Worm (Caenorhabditis elegans): ENCODE results near the gene col-81.

The col-81 gene

DNA sequence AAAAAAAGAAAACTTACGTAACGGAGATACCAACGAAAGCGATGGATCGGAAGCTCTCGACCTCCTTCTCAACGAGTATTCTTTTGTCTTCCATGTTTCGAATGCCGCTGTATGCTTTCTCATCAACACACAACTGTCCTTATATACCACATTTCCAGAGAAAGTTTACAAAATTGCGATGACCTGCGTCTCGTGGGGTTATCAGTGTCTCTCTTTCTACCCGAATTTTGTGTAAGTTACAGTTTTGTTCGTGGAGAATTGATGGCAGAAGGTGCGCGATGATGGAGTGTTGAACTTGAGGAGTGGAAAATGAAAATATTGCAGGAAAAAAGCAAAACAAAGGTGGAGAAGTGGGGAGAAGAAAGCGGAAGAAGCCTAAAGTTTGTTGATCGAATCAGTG is at the start of gene col-81:
Gene col-81 (minus strand): TSS at position 101 of the 400 bp plus-strand sequence.
- TF ChIP-seq arid-1 (GFP tag; conservative IDR thresholded peaks at IDR 0.05) (no peak), madf-5 (GFP tag; IDR thresholded peaks at IDR 0.05) (no peak), dmd-9 (GFP tag; IDR thresholded peaks at IDR 0.05) (no peak), mxl-2 (GFP tag; conservative IDR thresholded peaks at IDR 0.05) (no peak), tag-97 (GFP tag; IDR thresholded peaks at IDR 0.05) (no peak), unc-62 (GFP tag; optimal IDR thresholded peaks at IDR 0.05 in 1 of 2) (peak in 1 of 2 experiments; percentile 12), unc-62 (tag; optimal IDR thresholded peaks at IDR 0.05) (no peak)

DNA sequence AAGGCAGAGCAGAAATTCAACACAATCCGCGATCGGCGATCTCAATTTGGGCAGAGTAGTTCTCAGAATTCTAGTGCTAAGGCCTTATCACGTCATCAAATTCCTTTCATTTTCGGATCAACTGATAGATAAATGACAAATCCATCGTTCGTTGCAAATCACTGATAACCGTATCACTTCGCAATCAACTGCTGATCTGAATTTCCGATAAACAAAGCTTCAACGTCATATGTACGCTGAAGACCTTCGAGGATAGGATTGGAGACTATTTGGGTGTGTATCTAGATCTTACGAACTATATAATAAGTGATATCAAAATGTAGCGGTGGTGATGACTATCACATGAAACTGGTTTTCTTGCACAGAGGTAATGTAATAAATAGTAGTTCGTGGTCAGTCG is 43.7 kb upstream of the col-81 start:
- TF ChIP-seq hlh-30 (tag; optimal IDR thresholded peaks at IDR 0.05; ENCODE audit: insufficient read depth), result peak; percentile 39
- peak; percentile 61 for TF ChIP-seq nhr-28 (tag; optimal IDR thresholded peaks at IDR 0.05)
- TF ChIP-seq Y75B8A.6 (GFP tag; IDR thresholded peaks at IDR 0.05), result no peak

DNA sequence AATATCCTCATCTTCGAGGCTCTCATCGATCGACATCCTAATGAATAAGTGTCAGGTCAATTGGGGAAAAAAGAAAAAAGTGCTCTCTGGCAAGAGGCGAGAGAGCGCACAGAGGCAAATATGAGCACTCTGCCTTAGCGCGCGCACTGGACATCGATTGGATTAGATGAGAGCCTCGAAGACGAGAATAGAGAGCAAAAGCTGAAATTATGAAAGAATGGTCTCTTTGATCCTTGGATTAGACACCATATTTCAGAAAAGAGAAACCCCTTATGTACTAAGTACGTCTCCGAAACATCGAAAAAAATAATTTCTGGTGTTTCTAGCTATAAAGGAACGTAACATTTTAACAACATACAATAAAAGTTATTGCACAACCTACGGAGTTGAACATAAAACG is 41.7 kb upstream of the col-81 start, which contains the start of gene F45E10.2:
Gene F45E10.2 (minus strand): TSS at position 101 of the 400 bp plus-strand sequence.
- no peak for TF ChIP-seq nhr-10 (tag; optimal IDR thresholded peaks at IDR 0.05)
- TF ChIP-seq skn-1 (tag; optimal IDR thresholded peaks at IDR 0.05), result no peak
- no peak for TF ChIP-seq pha-4 (GFP tag; IDR thresholded peaks at IDR 0.05)
- no peak for TF ChIP-seq pha-4 (tag; optimal IDR thresholded peaks at IDR 0.05)
- TF ChIP-seq dve-1 (tag; optimal IDR thresholded peaks at IDR 0.05; ENCODE audit: insufficient read depth), result no peak
- no peak for TF ChIP-seq nhr-28 (tag; optimal IDR thresholded peaks at IDR 0.05)
- TF ChIP-seq ceh-20 (GFP tag; IDR thresholded peaks at IDR 0.05), result no peak
- no peak for TF ChIP-seq lsy-2 (tag; optimal IDR thresholded peaks at IDR 0.05)
- no peak for TF ChIP-seq nhr-42 (GFP tag; IDR thresholded peaks at IDR 0.05)
- no peak for TF ChIP-seq Y105C5A.15 (GFP tag; IDR thresholded peaks at IDR 0.05)
- TF ChIP-seq nhr-25 (tag; optimal IDR thresholded peaks at IDR 0.05; ENCODE audit: borderline replicate concordance, insufficient read depth), result no peak
- no peak for TF ChIP-seq set-16 (GFP tag; IDR thresholded peaks at IDR 0.05)
- no peak for TF ChIP-seq mdl-1 (tag; optimal IDR thresholded peaks at IDR 0.05)
- TF ChIP-seq ztf-7 (tag; optimal IDR thresholded peaks at IDR 0.05), result no peak

DNA sequence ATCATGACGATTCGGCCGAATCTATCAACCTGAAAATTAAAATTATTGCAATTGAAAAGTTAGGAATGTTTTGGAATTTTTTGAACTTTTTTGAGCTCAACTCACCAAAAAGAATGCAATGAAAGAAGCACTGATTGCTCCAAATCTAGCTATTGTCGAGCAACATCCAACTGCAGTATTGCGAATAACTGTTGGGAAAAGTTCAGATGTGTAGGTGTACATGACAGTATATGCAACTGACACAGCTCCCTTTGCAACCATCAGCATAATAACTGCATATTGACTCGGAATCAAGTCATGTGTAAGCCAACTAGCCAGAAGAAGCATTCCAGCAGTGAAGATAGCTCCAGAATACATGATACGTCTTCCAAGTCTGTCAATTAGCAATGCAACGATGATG is 39.0 kb upstream of the col-81 start:
- TF ChIP-seq nhr-42 (GFP tag; IDR thresholded peaks at IDR 0.05) (no peak), F44E2.7 (GFP tag; IDR thresholded peaks at IDR 0.05) (no peak), unc-62 (GFP tag; optimal IDR thresholded peaks at IDR 0.05 in 1 of 2) (peak in 1 of 2 experiments; percentile 98), unc-62 (tag; optimal IDR thresholded peaks at IDR 0.05) (no peak), daf-19 (GFP tag; conservative IDR thresholded peaks at IDR 0.05) (no peak)

DNA sequence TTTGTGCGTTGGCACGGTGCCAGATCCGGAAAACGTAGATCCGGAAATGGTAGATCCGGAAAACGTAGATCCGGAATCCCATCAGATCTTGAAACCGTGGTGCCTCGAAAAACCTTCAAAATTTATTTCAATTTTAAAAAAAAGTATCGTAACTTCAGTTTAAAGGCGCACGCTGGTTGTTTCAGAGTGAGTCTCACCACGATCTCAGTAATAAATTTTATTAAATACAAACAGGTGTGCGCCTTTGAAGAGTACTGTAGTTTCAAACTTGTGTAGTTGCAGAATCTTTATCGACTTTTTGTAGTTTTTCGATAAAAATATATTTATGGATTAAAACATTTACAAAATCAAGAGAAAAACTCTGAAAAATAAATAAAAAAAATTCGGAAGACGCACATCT is 37.1 kb upstream of the col-81 start:
- TF ChIP-seq spr-1 (tag; optimal IDR thresholded peaks at IDR 0.05), result no peak
- TF ChIP-seq ceh-62 (tag; optimal IDR thresholded peaks at IDR 0.05), result no peak
- no peak for TF ChIP-seq nhr-102 (tag; optimal IDR thresholded peaks at IDR 0.05)
- no peak for TF ChIP-seq T20F7.1 (GFP tag; optimal IDR thresholded peaks at IDR 0.05)
- TF ChIP-seq ztf-11 (tag; optimal IDR thresholded peaks at IDR 0.05), result no peak
- 0 out of 2 replicates have a peak, but pooled peaks have one; percentile 6 for TF ChIP-seq arid-1 (GFP tag; conservative IDR thresholded peaks at IDR 0.05)
- no peak for TF ChIP-seq ceh-32 (tag; optimal IDR thresholded peaks at IDR 0.05; ENCODE audit: poor library complexity)
- peak; percentile 57 for TF ChIP-seq F49E8.2 (tag; optimal IDR thresholded peaks at IDR 0.05; ENCODE audit: borderline replicate concordance)
- peak; percentile 20 for TF ChIP-seq unc-130 (GFP tag; optimal IDR thresholded peaks at IDR 0.05)
- TF ChIP-seq R02D3.7 (tag; optimal IDR thresholded peaks at IDR 0.05), result no peak
- no peak for TF ChIP-seq lin-1 (GFP tag; IDR thresholded peaks at IDR 0.05)
- peak; percentile 8 for TF ChIP-seq mes-2 (tag; optimal IDR thresholded peaks at IDR 0.05; ENCODE audit: poor library complexity, severe bottlenecking)
- TF ChIP-seq zfp-3 (GFP tag; conservative IDR thresholded peaks at IDR 0.05), result no peak
- no peak for TF ChIP-seq ztf-7 (tag; optimal IDR thresholded peaks at IDR 0.05)
- TF ChIP-seq nhr-6 (tag; optimal IDR thresholded peaks at IDR 0.05), result no peak
- TF ChIP-seq snpc-4 (tag; optimal IDR thresholded peaks at IDR 0.05), result no peak
- no peak for TF ChIP-seq tra-1 (GFP tag; IDR thresholded peaks at IDR 0.05)
- no peak for TF ChIP-seq F26F4.8 (GFP tag; conservative IDR thresholded peaks at IDR 0.05)
- no peak for TF ChIP-seq dpl-1 (GFP tag; optimal IDR thresholded peaks at IDR 0.05)
- no peak for TF ChIP-seq dmd-8 (GFP tag; IDR thresholded peaks at IDR 0.05)
- no peak for TF ChIP-seq nhr-28 (tag; optimal IDR thresholded peaks at IDR 0.05)
- TF ChIP-seq aha-1 (tag), result no peak
- no peak for TF ChIP-seq nhr-77 (tag; optimal IDR thresholded peaks at IDR 0.05)

Data from whole organism, L4 larva.